Fruit fly (Drosophila melanogaster) whole organism, embryonic: Measurements from ENCODE around the gene alphaCOP.

Experiments used
- ATbp ChIP-seq: fragments of 200-800 bp; sonication (Bioruptor generic); optimal IDR thresholded peaks from 2 replicates; lab custom pipeline; 2017; ENCODE audit warnings: missing biosample characterization, mild to moderate bottlenecking, missing genetic modification characterization, missing genetic modification reagents
- Awh ChIP-seq: fragments of 200-800 bp; sonication (Bioruptor generic); IDR thresholded peaks from 2 replicates; pipeline ENCODE4, ENCODE4 v1.3.6; 2022; ENCODE audit warnings: missing biosample characterization, missing genetic modification characterization
- BEAF-32 ChIP-seq: fragments of 200-800 bp; sonication (Bioruptor generic); optimal IDR thresholded peaks from 3 replicates; lab custom pipeline; 2017; ENCODE audit warnings: missing biosample characterization, missing genetic modification characterization, mild to moderate bottlenecking, moderate library complexity, missing genetic modification reagents
- Bgb ChIP-seq: fragments of 200-800 bp; sonication (Bioruptor generic); IDR thresholded peaks from 2 replicates; pipeline ENCODE4 v1.3.6; 2022; ENCODE audit warnings: missing biosample characterization, missing genetic modification characterization; ENCODE audit not compliant: partially characterized antibody
- Blimp-1 ChIP-seq: fragments of 200-800 bp; sonication (Bioruptor generic); optimal IDR thresholded peaks from 3 replicates; lab custom pipeline; 2018; ENCODE audit warnings: missing biosample characterization, missing genetic modification characterization, mild to moderate bottlenecking, moderate library complexity, missing genetic modification reagents
- CG10147 ChIP-seq: fragments of 200-800 bp; sonication (Bioruptor generic); optimal IDR thresholded peaks from 2 replicates; lab custom pipeline; 2019; ENCODE audit warnings: missing biosample characterization, mild to moderate bottlenecking, missing genetic modification characterization, moderate library complexity
- CG10959 ChIP-seq: fragments of 200-800 bp; sonication (Bioruptor generic); IDR thresholded peaks from 2 replicates; pipeline ENCODE4 v1.3.6; 2022; ENCODE audit warnings: missing biosample characterization, missing genetic modification characterization
- CG11504 ChIP-seq: fragments of 200-800 bp; sonication (Bioruptor generic); optimal IDR thresholded peaks from 3 replicates; lab custom pipeline; 2019; ENCODE audit warnings: missing biosample characterization, mild to moderate bottlenecking, missing genetic modification characterization, moderate library complexity
- CG13624 ChIP-seq: fragments of 200-800 bp; sonication (Bioruptor generic); optimal IDR thresholded peaks from 2 replicates; lab custom pipeline; 2016; ENCODE audit warnings: missing biosample characterization, missing genetic modification characterization
- CG1602 ChIP-seq: fragments of 200-800 bp; sonication (Bioruptor generic); optimal IDR thresholded peaks from 3 replicates; lab custom pipeline; 2016; ENCODE audit warnings: missing biosample characterization, missing genetic modification characterization
- CG32772 ChIP-seq: fragments of 200-800 bp; sonication (Bioruptor generic); IDR thresholded peaks from 2 replicates; pipeline ENCODE4 v1.3.6; 2022; ENCODE audit warnings: missing biosample characterization, missing genetic modification characterization
- CG3281 ChIP-seq: fragments of 200-800 bp; sonication (Bioruptor generic); optimal IDR thresholded peaks from 3 replicates; lab custom pipeline; 2017; ENCODE audit warnings: missing biosample characterization, mild to moderate bottlenecking, missing genetic modification characterization
- CG33213 ChIP-seq: fragments of 200-800 bp; sonication (Bioruptor generic); optimal IDR thresholded peaks from 3 replicates; lab custom pipeline; 2016; ENCODE audit warnings: missing biosample characterization, missing genetic modification characterization
- CG3847 ChIP-seq: fragments of 200-800 bp; sonication (Bioruptor generic); IDR thresholded peaks from 2 replicates; pipeline ENCODE4 v1.3.6; 2022; ENCODE audit warnings: missing biosample characterization, missing genetic modification characterization
- CG4707 ChIP-seq: fragments of 200-800 bp; sonication (Bioruptor generic); optimal IDR thresholded peaks from 2 replicates; lab custom pipeline; 2018; ENCODE audit warnings: missing biosample characterization, mild to moderate bottlenecking, missing genetic modification characterization, moderate library complexity
- CG5953 ChIP-seq: fragments of 200-800 bp; sonication (Bioruptor generic); IDR thresholded peaks from 2 replicates; pipeline ENCODE4 v1.3.6; 2022; ENCODE audit warnings: missing biosample characterization, missing genetic modification characterization
- CG7357 ChIP-seq: fragments of 200-800 bp; sonication (Bioruptor generic); IDR thresholded peaks from 3 replicates; pipeline ENCODE4 v1.3.6; 2022; ENCODE audit warnings: missing biosample characterization, missing genetic modification characterization
- CG8924 ChIP-seq: fragments of 200-800 bp; optimal IDR thresholded peaks from 3 replicates; lab custom pipeline; 2019; ENCODE audit warnings: missing biosample characterization, mild to moderate bottlenecking, missing genetic modification characterization, moderate library complexity
- D ChIP-seq, 2 experiments: fragments of 200-800 bp in 1 of 2; fragments of >200 bp in 1 of 2; sonication (Bioruptor generic) in 1 of 2; optimal IDR thresholded peaks; 2 replicates in 1 of 2; 3 replicates in 1 of 2; lab custom pipeline; 2017; ENCODE audit warnings: mild to moderate bottlenecking in 1 of 2, missing biosample characterization in 1 of 2, missing genetic modification characterization in 1 of 2, missing genetic modification reagents in 1 of 2
- Dbx ChIP-seq: fragments of 200-800 bp; sonication (Bioruptor generic); IDR thresholded peaks from 3 replicates; pipeline ENCODE4 v1.3.6; 2022; ENCODE audit warnings: missing biosample characterization, missing genetic modification characterization
- Dp ChIP-seq: fragments of 200-800 bp; sonication (Bioruptor generic); optimal IDR thresholded peaks from 2 replicates; lab custom pipeline; 2018; ENCODE audit warnings: missing biosample characterization, mild to moderate bottlenecking, missing genetic modification characterization, moderate library complexity
- Ets97D ChIP-seq: fragments of 200-800 bp; sonication (Bioruptor generic); optimal IDR thresholded peaks from 3 replicates; lab custom pipeline; 2016; ENCODE audit warnings: missing biosample characterization, missing genetic modification characterization
- Gsc ChIP-seq: fragments of 200-800 bp; sonication (Bioruptor generic); IDR thresholded peaks from 2 replicates; pipeline ENCODE4 v1.3.6; 2022; ENCODE audit warnings: missing biosample characterization, missing genetic modification characterization
- Hey ChIP-seq: fragments of 200-800 bp; sonication (Bioruptor generic); optimal IDR thresholded peaks from 3 replicates; lab custom pipeline; 2018; ENCODE audit warnings: missing biosample characterization, mild to moderate bottlenecking, missing genetic modification characterization
- Myb ChIP-seq: fragments of 200-800 bp; sonication (Bioruptor generic); optimal IDR thresholded peaks from 2 replicates; lab custom pipeline; 2016; ENCODE audit warnings: missing biosample characterization, missing genetic modification characterization
- Sin3A ChIP-seq: fragments of >200 bp; optimal IDR thresholded peaks from 2 replicates; lab custom pipeline; 2018
- Sry-β ChIP-seq: fragments of 200-800 bp; sonication (Bioruptor generic); optimal IDR thresholded peaks from 2 replicates; lab custom pipeline; 2018; ENCODE audit warnings: missing biosample characterization, mild to moderate bottlenecking, missing genetic modification characterization, moderate library complexity
- TFAM ChIP-seq: fragments of 200-800 bp; sonication (Bioruptor generic); optimal IDR thresholded peaks from 2 replicates; lab custom pipeline; 2017; ENCODE audit warnings: missing biosample characterization, missing genetic modification characterization, inconsistent platforms
- YL-1 ChIP-seq: fragments of 200-800 bp; sonication (Bioruptor generic); optimal IDR thresholded peaks from 3 replicates; lab custom pipeline; 2017; ENCODE audit warnings: missing biosample characterization, mild to moderate bottlenecking, missing genetic modification characterization
- bbx ChIP-seq: fragments of 200-800 bp; sonication (Bioruptor generic); IDR thresholded peaks from 2 replicates; pipeline ENCODE4 v1.3.6; 2022; ENCODE audit warnings: missing biosample characterization, missing genetic modification characterization; ENCODE audit not compliant: partially characterized antibody
- br ChIP-seq: fragments of >200 bp; optimal IDR thresholded peaks from 2 replicates; lab custom pipeline; 2017
- disco-r ChIP-seq: fragments of 200-800 bp; sonication (Bioruptor generic); optimal IDR thresholded peaks from 2 replicates; lab custom pipeline; 2016; ENCODE audit warnings: missing biosample characterization, missing genetic modification characterization
- dmrt11E ChIP-seq: fragments of 200-800 bp; sonication (Bioruptor generic); optimal IDR thresholded peaks from 3 replicates; lab custom pipeline; 2018; ENCODE audit warnings: missing biosample characterization, mild to moderate bottlenecking, missing genetic modification characterization, moderate library complexity
- hkb ChIP-seq, 2 experiments: fragments of 200-800 bp in 1 of 2; fragments of >200 bp in 1 of 2; sonication (Bioruptor generic) in 1 of 2; IDR thresholded peaks in 1 of 2; optimal IDR thresholded peaks in 1 of 2; 2 replicates each; pipeline versions ENCODE4 v1.3.6 to Lab custom; 2017 to 2022; ENCODE audit warnings: missing biosample characterization in 1 of 2, missing genetic modification characterization in 1 of 2
- knrl ChIP-seq: fragments of 200-800 bp; sonication (Bioruptor generic); IDR thresholded peaks from 3 replicates; pipeline ENCODE4 v1.3.6; 2022; ENCODE audit warnings: missing biosample characterization, missing genetic modification characterization; ENCODE audit not compliant: partially characterized antibody
- lbe ChIP-seq: fragments of 200-800 bp; sonication (Bioruptor generic); optimal IDR thresholded peaks from 2 replicates; lab custom pipeline; 2016; ENCODE audit warnings: missing biosample characterization, mild to moderate bottlenecking, missing genetic modification characterization
- nmo ChIP-seq: fragments of 200-800 bp; sonication (Bioruptor generic); optimal IDR thresholded peaks from 2 replicates; lab custom pipeline; 2018; ENCODE audit warnings: missing biosample characterization, mild to moderate bottlenecking, missing genetic modification characterization, moderate library complexity
- p53 ChIP-seq: fragments of 200-800 bp; sonication (Bioruptor generic); optimal IDR thresholded peaks from 2 replicates; lab custom pipeline; 2016; ENCODE audit warnings: missing biosample characterization, missing genetic modification characterization
- sqz ChIP-seq: fragments of 200-800 bp; sonication (Bioruptor generic); optimal IDR thresholded peaks from 3 replicates; lab custom pipeline; 2018; ENCODE audit warnings: missing biosample characterization, mild to moderate bottlenecking, missing genetic modification characterization
- stwl ChIP-seq: fragments of 200-800 bp; sonication (Bioruptor generic); optimal IDR thresholded peaks from 3 replicates; lab custom pipeline; 2018; ENCODE audit warnings: missing biosample characterization, mild to moderate bottlenecking, missing genetic modification characterization, moderate library complexity
- trem ChIP-seq: fragments of 200-800 bp; optimal IDR thresholded peaks from 3 replicates; lab custom pipeline; 2019; ENCODE audit warnings: missing biosample characterization, mild to moderate bottlenecking, missing genetic modification characterization, moderate library complexity

alphaCOP gene

DNA sequence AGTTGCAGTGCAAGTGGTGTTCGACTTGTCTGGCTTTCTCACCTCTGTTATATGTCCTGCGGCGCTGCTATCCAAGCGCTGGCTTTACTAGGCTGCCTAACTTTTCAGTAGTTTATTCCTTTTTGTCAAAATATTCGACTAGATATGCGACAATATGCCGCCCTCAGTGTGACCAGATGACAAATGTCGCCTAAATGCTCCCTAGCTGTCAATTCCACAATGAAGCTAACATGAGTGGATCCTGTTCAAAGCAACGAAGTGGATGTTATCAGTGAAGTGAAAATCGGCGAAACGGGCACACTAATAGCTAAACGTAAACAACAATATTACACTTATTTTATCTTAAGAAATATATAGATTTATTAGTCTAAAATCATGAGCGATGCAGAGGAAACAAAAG lies 19.9 kb upstream of the alphaCOP start, which contains the start of the genes Srrm234 and CG7974 (continued):
- TF ChIP-seq CG10147 (GFP tag; lab: Kevin White, UChicago) (peak; percentile 25), TFAM (GFP tag; lab: Kevin White, UChicago) (no peak), lbe (GFP tag; lab: Kevin White, UChicago) (peak; percentile 31), Ets97D (GFP tag; lab: Kevin White, UChicago) (peak; percentile 58), CG3281 (GFP tag; lab: Kevin White, UChicago) (no peak), YL-1 (GFP tag; lab: Kevin White, UChicago) (peak; percentile 66), Myb (GFP tag; lab: Kevin White, UChicago) (peak; percentile 7), Dbx (GFP tag; lab: Robert Waterston, UW) (no peak), CG13624 (GFP tag; lab: Kevin White, UChicago) (no peak), Hey (tag; lab: Kevin White, UChicago) (no peak), CG33213 (GFP tag; lab: Kevin White, UChicago) (no peak), CG1602 (GFP tag; lab: Kevin White, UChicago) (no peak), Awh (GFP tag; lab: Robert Waterston, UW) (no peak), CG4707 (no peak), trem (tag; lab: Kevin White, UChicago) (peak; percentile 55), br (lab: Kevin White, UChicago) (no peak), knrl (GFP tag; lab: Robert Waterston, UW) (0 out of 3 replicates have a peak, but pooled peaks have one; percentile 11), CG11504 (tag; lab: Kevin White, UChicago) (no peak), Blimp-1 (GFP tag; lab: Kevin White, UChicago) (no peak), Bgb (GFP tag; lab: Robert Waterston, UW) (peak; percentile 38; the same call in 1 of the 2 replicates), CG32772 (GFP tag; lab: Robert Waterston, UW) (no peak), BEAF-32 (peak; percentile 18), CG7357 (GFP tag; lab: Robert Waterston, UW) (no peak), p53 (GFP tag; lab: Kevin White, UChicago) (no peak), Gsc (no peak), Sry-β (GFP tag; lab: Kevin White, UChicago) (peak; percentile 50), bbx (GFP tag; lab: Robert Waterston, UW) (peak; percentile 32; the same call in 1 of the 2 replicates), stwl (peak; percentile 96), CG3847 (GFP tag; lab: Robert Waterston, UW) (0 out of 2 replicates have a peak, but pooled peaks have one; percentile 22), ATbp (GFP tag; lab: Kevin White, UChicago) (no peak), sqz (GFP tag; lab: Kevin White, UChicago) (no peak), nmo (GFP tag; lab: Kevin White, UChicago) (peak; percentile 10), Dp (GFP tag; lab: Kevin White, UChicago) (peak; percentile 43), CG5953 (GFP tag; lab: Robert Waterston, UW) (no peak), Sin3A (lab: Kevin White, UChicago) (peak; percentile 50), hkb (optimal IDR thresholded peaks at IDR 0.05; lab: Kevin White, UChicago) (no peak), hkb (GFP tag; IDR thresholded peaks at IDR 0.05; lab: Robert Waterston, UW) (0 out of 2 replicates have a peak, but pooled peaks have one; percentile 25), D (optimal IDR thresholded peaks at IDR 0.05; lab: Kevin White, UChicago) (no peak), D (GFP tag; optimal IDR thresholded peaks at IDR 0.05; lab: Kevin White, UChicago) (no peak), CG10959 (no peak), dmrt11E (tag; lab: Kevin White, UChicago) (no peak), disco-r (GFP tag; lab: Kevin White, UChicago) (no peak), CG8924 (peak; percentile 9)
